Worm (Caenorhabditis elegans): ENCODE measurements around the gene Y59H11AM.4.

DNA sequence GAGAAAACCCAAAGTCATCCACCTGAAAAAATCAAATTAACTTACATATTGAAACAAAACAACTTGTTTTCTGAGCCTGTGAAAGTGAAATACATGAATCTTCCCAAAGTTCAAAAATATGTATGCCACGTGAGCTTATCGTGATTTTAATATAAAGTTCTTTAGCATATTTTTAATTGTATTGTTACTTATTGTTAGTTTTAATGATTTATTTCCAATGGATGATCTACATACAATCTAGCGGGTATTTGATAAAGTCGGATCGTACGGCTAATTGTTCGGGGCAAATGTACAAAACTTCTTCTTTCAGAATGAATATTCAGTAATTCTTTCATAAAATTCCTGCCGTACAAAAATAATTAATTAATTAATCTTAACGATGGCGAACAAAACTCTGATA lies at the start of gene Y59H11AM.4:
- TF ChIP-seq elt-2 (tag; optimal IDR thresholded peaks at IDR 0.05) = no peak
- no peak for TF ChIP-seq pqm-1 (tag; optimal IDR thresholded peaks at IDR 0.05)
- TF ChIP-seq hlh-30 (tag; optimal IDR thresholded peaks at IDR 0.05; ENCODE audit: insufficient read depth) = no peak
- TF ChIP-seq ceh-14 (tag; optimal IDR thresholded peaks at IDR 0.05) = no peak
- TF ChIP-seq hlh-15 (tag; optimal IDR thresholded peaks at IDR 0.05) = no peak
- TF ChIP-seq F13H6.1 (tag; optimal IDR thresholded peaks at IDR 0.05) = no peak
- no peak for TF ChIP-seq T23F11.4 (GFP tag; optimal IDR thresholded peaks at IDR 0.05)
